Worm (Caenorhabditis elegans) whole organism, L1 larva: Measurements from ENCODE around the gene mltn-10.

ENCODE experiments used
- elt-2 ChIP-seq: sonication (generic microtip); optimal IDR thresholded peaks from 2 replicates; lab custom pipeline; 2016; ENCODE audit warnings: missing genetic modification characterization, mild to moderate bottlenecking, inconsistent platforms, missing compliant biosample characterization, missing genetic modification reagents
- jun-1 ChIP-seq: fragments of 150-350 bp; optimal IDR thresholded peaks from 2 replicates; lab custom pipeline; 2014; ENCODE audit warnings: missing biosample characterization, missing genetic modification reagents, missing genetic modification characterization
- mep-1 ChIP-seq: fragments of 150-350 bp; optimal IDR thresholded peaks from 2 replicates; lab custom pipeline; 2014; ENCODE audit warnings: missing biosample characterization, missing genetic modification characterization
- rnt-1 ChIP-seq: sonication (generic microtip); optimal IDR thresholded peaks from 2 replicates; lab custom pipeline; 2016; ENCODE audit warnings: mild to moderate bottlenecking, missing genetic modification characterization, moderate library complexity, missing compliant biosample characterization
- snpc-4 ChIP-seq: fragments of 150-350 bp; optimal IDR thresholded peaks from 2 replicates; lab custom pipeline; 2014; ENCODE audit warnings: missing biosample characterization, missing genetic modification characterization

DNA sequence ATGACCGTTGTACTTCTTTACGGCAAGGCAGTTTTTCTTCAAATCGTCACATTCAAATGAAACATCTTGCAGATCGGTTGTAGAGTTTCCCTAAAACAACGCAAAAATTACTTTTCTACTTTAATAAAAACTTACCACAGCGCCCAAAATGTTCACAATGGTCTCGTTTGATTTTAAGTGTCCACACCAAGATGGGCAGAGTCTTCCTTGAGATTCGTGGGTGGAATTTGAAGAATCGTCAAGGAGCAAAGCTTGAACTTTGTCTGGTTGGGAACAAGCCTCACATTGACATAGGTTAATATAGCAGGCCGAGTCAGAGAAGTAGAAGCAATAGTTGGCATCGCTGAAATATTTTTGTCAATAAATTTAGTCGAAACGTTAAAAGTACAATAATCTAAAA is 17.8 kb upstream of the mltn-10 start:
- TF ChIP-seq snpc-4 (tag; lab: Kevin White, UChicago) (no peak), rnt-1 (tag; lab: Kevin White, UChicago) (no peak), jun-1 (tag; lab: Kevin White, UChicago) (no peak), mep-1 (no peak), elt-2 (tag; lab: Kevin White, UChicago) (no peak)
